Fruit fly (Drosophila melanogaster) whole organism, embryonic: Measurements from ENCODE around the gene PhKgamma.

Source experiments
- B-H1 ChIP-seq: fragments of 200-800 bp; sonication (Bioruptor generic); IDR thresholded peaks from 3 replicates; pipeline ENCODE4 v1.3.6; 2022; ENCODE audit warnings: missing biosample characterization, missing genetic modification characterization
- BEAF-32 ChIP-seq: fragments of 200-800 bp; sonication (Bioruptor generic); optimal IDR thresholded peaks from 3 replicates; lab custom pipeline; 2017; ENCODE audit warnings: missing biosample characterization, missing genetic modification characterization, mild to moderate bottlenecking, moderate library complexity, missing genetic modification reagents
- Bteb2 ChIP-seq: fragments of 200-800 bp; sonication (Bioruptor generic); optimal IDR thresholded peaks from 2 replicates; lab custom pipeline; 2016; ENCODE audit warnings: missing biosample characterization, missing genetic modification characterization
- CG11696 ChIP-seq: fragments of 200-800 bp; sonication (Bioruptor generic); IDR thresholded peaks from 2 replicates; pipeline ENCODE4 v1.3.6; 2022; ENCODE audit warnings: missing biosample characterization, missing genetic modification characterization
- CG11723 ChIP-seq: fragments of 200-800 bp; sonication (Bioruptor generic); optimal IDR thresholded peaks from 2 replicates; lab custom pipeline; 2017; ENCODE audit warnings: missing biosample characterization, mild to moderate bottlenecking, missing genetic modification characterization
- CG12104 ChIP-seq: fragments of 200-800 bp; sonication (Bioruptor generic); optimal IDR thresholded peaks from 3 replicates; lab custom pipeline; 2016; ENCODE audit warnings: missing biosample characterization, missing genetic modification characterization
- CG1233 ChIP-seq: fragments of 200-800 bp; sonication (Bioruptor generic); optimal IDR thresholded peaks from 4 replicates; lab custom pipeline; 2018; ENCODE audit warnings: missing biosample characterization, mild to moderate bottlenecking, missing genetic modification characterization
- CG13296 ChIP-seq: fragments of 200-800 bp; sonication (Bioruptor generic); optimal IDR thresholded peaks from 3 replicates; lab custom pipeline; 2018; ENCODE audit warnings: missing biosample characterization, mild to moderate bottlenecking, missing genetic modification characterization
- CG14050 ChIP-seq: fragments of 200-800 bp; sonication (Bioruptor generic); IDR thresholded peaks from 3 replicates; pipeline ENCODE4 v1.3.6; 2022; ENCODE audit warnings: missing biosample characterization, missing genetic modification characterization
- CG14860 ChIP-seq: fragments of 200-800 bp; sonication (Bioruptor generic); IDR thresholded peaks from 3 replicates; pipeline ENCODE4 v1.3.6; 2022; ENCODE audit warnings: missing biosample characterization, missing genetic modification characterization; ENCODE audit not compliant: partially characterized antibody
- CG15514 ChIP-seq: fragments of 200-800 bp; sonication (Bioruptor generic); optimal IDR thresholded peaks from 3 replicates; lab custom pipeline; 2017; ENCODE audit warnings: missing biosample characterization, missing genetic modification characterization, mild to moderate bottlenecking, moderate library complexity, missing genetic modification reagents
- CG1792 ChIP-seq: fragments of 200-800 bp; sonication (Bioruptor generic); optimal IDR thresholded peaks from 2 replicates; lab custom pipeline; 2016; ENCODE audit warnings: missing biosample characterization, missing genetic modification characterization
- CG18619 ChIP-seq: fragments of 200-800 bp; sonication (Bioruptor generic); optimal IDR thresholded peaks from 3 replicates; lab custom pipeline; 2017; ENCODE audit warnings: missing biosample characterization, mild to moderate bottlenecking, missing genetic modification characterization
- CG31388 ChIP-seq: fragments of 200-800 bp; sonication (Bioruptor generic); optimal IDR thresholded peaks from 2 replicates; lab custom pipeline; 2016; ENCODE audit warnings: missing biosample characterization, missing genetic modification characterization
- CG34224 ChIP-seq: fragments of 200-800 bp; sonication (Bioruptor generic); IDR thresholded peaks from 3 replicates; pipeline ENCODE4 v1.3.6; 2022; ENCODE audit warnings: missing biosample characterization, missing genetic modification characterization; ENCODE audit not compliant: partially characterized antibody
- CG34376 ChIP-seq: fragments of 200-800 bp; sonication (Bioruptor generic); optimal IDR thresholded peaks from 2 replicates; lab custom pipeline; 2018; ENCODE audit warnings: missing biosample characterization, mild to moderate bottlenecking, missing genetic modification characterization
- CG3726 ChIP-seq: fragments of 200-800 bp; sonication (Bioruptor generic); IDR thresholded peaks from 3 replicates; pipeline ENCODE4, ENCODE4 v1.3.6; 2022; ENCODE audit warnings: missing biosample characterization, missing genetic modification characterization
- CG4617 ChIP-seq: fragments of 200-800 bp; sonication (Bioruptor generic); optimal IDR thresholded peaks from 3 replicates; lab custom pipeline; 2016; ENCODE audit warnings: missing biosample characterization, missing genetic modification characterization, borderline replicate concordance
- CG6765 ChIP-seq: fragments of 200-800 bp; sonication (Bioruptor generic); optimal IDR thresholded peaks from 3 replicates; lab custom pipeline; 2017; ENCODE audit warnings: missing biosample characterization, mild to moderate bottlenecking, missing genetic modification characterization
- CG8388 ChIP-seq: fragments of 200-800 bp; sonication (Bioruptor generic); optimal IDR thresholded peaks from 2 replicates; lab custom pipeline; 2019; ENCODE audit warnings: missing biosample characterization, mild to moderate bottlenecking, missing genetic modification characterization, moderate library complexity
- CG9817 ChIP-seq: fragments of 200-800 bp; sonication (Bioruptor generic); optimal IDR thresholded peaks from 2 replicates; lab custom pipeline; 2018; ENCODE audit warnings: missing biosample characterization, mild to moderate bottlenecking, missing genetic modification characterization, moderate library complexity
- Doc3 ChIP-seq: fragments of 200-800 bp; sonication (Bioruptor generic); IDR thresholded peaks from 3 replicates; pipeline ENCODE4 v1.3.6; 2022; ENCODE audit warnings: missing biosample characterization, missing genetic modification characterization; ENCODE audit not compliant: partially characterized antibody
- Fer3 ChIP-seq: fragments of 200-800 bp; sonication (Bioruptor generic); optimal IDR thresholded peaks from 2 replicates; lab custom pipeline; 2018; ENCODE audit warnings: missing biosample characterization, mild to moderate bottlenecking, missing genetic modification characterization, moderate library complexity
- Max ChIP-seq: fragments of 200-800 bp; sonication (Bioruptor generic); optimal IDR thresholded peaks from 2 replicates; lab custom pipeline; 2016; ENCODE audit warnings: missing biosample characterization, mild to moderate bottlenecking, missing genetic modification characterization
- Med ChIP-seq: fragments of 200-800 bp; sonication (Bioruptor generic); peaks from one replicate; lab custom pipeline; 2016; ENCODE audit warnings: missing biosample characterization, missing genetic modification characterization, mild to moderate bottlenecking, inconsistent platforms, moderate library complexity
- Opbp ChIP-seq: fragments of 200-800 bp; sonication (Bioruptor generic); IDR thresholded peaks from 3 replicates; pipeline ENCODE4 v1.3.6; 2022; ENCODE audit warnings: missing biosample characterization, missing genetic modification characterization; ENCODE audit not compliant: partially characterized antibody
- Ravus ChIP-seq: fragments of 200-800 bp; sonication (Bioruptor generic); IDR thresholded peaks from 2 replicates; pipeline ENCODE4 v1.3.6; 2022; ENCODE audit warnings: missing biosample characterization, missing genetic modification characterization
- Rx ChIP-seq: fragments of 200-800 bp; sonication (Bioruptor generic); IDR thresholded peaks from 2 replicates; pipeline ENCODE4 v1.3.6; 2022; ENCODE audit warnings: missing biosample characterization, missing genetic modification characterization
- amos ChIP-seq: fragments of 200-800 bp; sonication (Bioruptor generic); IDR thresholded peaks from 2 replicates; pipeline ENCODE4 v1.3.6; 2022; ENCODE audit warnings: missing biosample characterization, missing genetic modification characterization; ENCODE audit not compliant: partially characterized antibody
- bab2 ChIP-seq: fragments of 200-800 bp; sonication (Bioruptor generic); optimal IDR thresholded peaks from 2 replicates; lab custom pipeline; 2016; ENCODE audit warnings: missing biosample characterization, missing genetic modification characterization
- bbx ChIP-seq: fragments of 200-800 bp; sonication (Bioruptor generic); IDR thresholded peaks from 2 replicates; pipeline ENCODE4 v1.3.6; 2022; ENCODE audit warnings: missing biosample characterization, missing genetic modification characterization; ENCODE audit not compliant: partially characterized antibody
- caup ChIP-seq: fragments of 200-800 bp; sonication (Bioruptor generic); optimal IDR thresholded peaks from 3 replicates; lab custom pipeline; 2017; ENCODE audit warnings: missing biosample characterization, mild to moderate bottlenecking, missing genetic modification characterization, moderate library complexity; ENCODE audit not compliant: severe bottlenecking
- chif ChIP-seq, 2 experiments: fragments of 200-800 bp; sonication (Bioruptor generic); optimal IDR thresholded peaks; 3 replicates each; lab custom pipeline; 2016; ENCODE audit warnings: missing biosample characterization in 2 of 2, missing genetic modification characterization in 2 of 2
- chinmo ChIP-seq: fragments of 200-800 bp; sonication (Bioruptor generic); IDR thresholded peaks from 4 replicates; pipeline ENCODE4 v1.3.6; 2022; ENCODE audit warnings: missing biosample characterization, missing genetic modification characterization; ENCODE audit not compliant: partially characterized antibody
- ci ChIP-seq: fragments of 200-800 bp; sonication (Bioruptor generic); IDR thresholded peaks from 3 replicates; pipeline ENCODE4 v1.3.6; 2022; ENCODE audit warnings: missing biosample characterization, missing genetic modification characterization
- croc ChIP-seq: fragments of 200-800 bp; sonication (Bioruptor generic); conservative IDR thresholded peaks from 3 replicates; pipeline ENCODE4 v1.3.6; 2022; ENCODE audit warnings: missing biosample characterization, missing genetic modification characterization
- danr ChIP-seq: fragments of 200-800 bp; sonication (Bioruptor generic); IDR thresholded peaks from 2 replicates; pipeline ENCODE4 v1.3.6; 2022; ENCODE audit warnings: missing biosample characterization, missing genetic modification characterization
- eyg ChIP-seq: fragments of 200-800 bp; sonication (Bioruptor generic); optimal IDR thresholded peaks from 3 replicates; lab custom pipeline; 2016; ENCODE audit warnings: missing biosample characterization, missing genetic modification characterization
- grau ChIP-seq: fragments of 200-800 bp; optimal IDR thresholded peaks from 3 replicates; lab custom pipeline; 2019; ENCODE audit warnings: missing biosample characterization, mild to moderate bottlenecking, missing genetic modification characterization, moderate library complexity
- odd ChIP-seq: fragments of 200-800 bp; sonication (Bioruptor generic); optimal IDR thresholded peaks from 2 replicates; lab custom pipeline; 2017; ENCODE audit warnings: missing biosample characterization, mild to moderate bottlenecking, missing genetic modification characterization
- psq ChIP-seq: fragments of 200-800 bp; sonication (Bioruptor generic); optimal IDR thresholded peaks from 2 replicates; lab custom pipeline; 2017; ENCODE audit warnings: missing biosample characterization, missing genetic modification characterization
- repo ChIP-seq: fragments of 200-800 bp; sonication (Bioruptor generic); optimal IDR thresholded peaks from 2 replicates; lab custom pipeline; 2016; ENCODE audit warnings: missing biosample characterization, missing genetic modification characterization
- salm ChIP-seq: fragments of 200-800 bp; sonication (Bioruptor generic); optimal IDR thresholded peaks from 2 replicates; lab custom pipeline; 2018; ENCODE audit warnings: missing biosample characterization, mild to moderate bottlenecking, missing genetic modification characterization
- sd ChIP-seq: fragments of 200-800 bp; sonication (Bioruptor generic); optimal IDR thresholded peaks from 3 replicates; lab custom pipeline; 2018; ENCODE audit warnings: missing biosample characterization, mild to moderate bottlenecking, missing genetic modification characterization, moderate library complexity
- sqz ChIP-seq: fragments of 200-800 bp; sonication (Bioruptor generic); optimal IDR thresholded peaks from 3 replicates; lab custom pipeline; 2018; ENCODE audit warnings: missing biosample characterization, mild to moderate bottlenecking, missing genetic modification characterization
- wek ChIP-seq: fragments of 200-800 bp; sonication (Bioruptor generic); optimal IDR thresholded peaks from 3 replicates; lab custom pipeline; 2018; ENCODE audit warnings: missing biosample characterization, mild to moderate bottlenecking, missing genetic modification characterization, moderate library complexity
- zfh2 ChIP-seq: fragments of 200-800 bp; sonication (Bioruptor generic); optimal IDR thresholded peaks from 2 replicates; lab custom pipeline; 2016; ENCODE audit warnings: missing biosample characterization, missing genetic modification characterization

The PhKgamma gene

dm6 chrX:11715937-11716730 is 21.2 kb downstream of the PhKgamma start (continued):
- TF ChIP-seq wek (GFP tag; lab: Kevin White, UChicago) = peak; percentile 67
- TF ChIP-seq psq = peak; percentile 90
- peak; percentile 78 for TF ChIP-seq bbx (GFP tag; lab: Robert Waterston, UW)
- peak; percentile 78 for TF ChIP-seq CG12104 (GFP tag; lab: Kevin White, UChicago)
- peak; percentile 80 for TF ChIP-seq salm (tag; lab: Kevin White, UChicago)
- TF ChIP-seq B-H1 = peak; percentile 65
- TF ChIP-seq ci (GFP tag; lab: Robert Waterston, UW) = peak; percentile 42; the same call in 1 of the 3 replicates
- peak; percentile 79 for TF ChIP-seq CG1792 (GFP tag; lab: Kevin White, UChicago)
- TF ChIP-seq CG15514 = peak; percentile 51
- peak; percentile 80 for TF ChIP-seq CG6765 (GFP tag; lab: Kevin White, UChicago)
- TF ChIP-seq chif (GFP tag; optimal IDR thresholded peaks at IDR 0.05; lab: Kevin White, UChicago) = peak; percentile 84 to 92
- TF ChIP-seq Max (GFP tag; lab: Kevin White, UChicago) = peak; percentile 88
- TF ChIP-seq BEAF-32 (GFP tag; lab: Kevin White, UChicago) = peak; percentile 75
- TF ChIP-seq CG34224 (GFP tag; lab: Robert Waterston, UW) = peak; percentile 76
- peak; percentile 83 for TF ChIP-seq sqz (GFP tag; lab: Kevin White, UChicago)
- TF ChIP-seq Rx (GFP tag; lab: Robert Waterston, UW) = peak; percentile 64
- TF ChIP-seq grau (tag; lab: Kevin White, UChicago) = peak; percentile 92
- TF ChIP-seq CG18619 (GFP tag; lab: Kevin White, UChicago) = peak; percentile 89
- peak; percentile 82 for TF ChIP-seq danr
- peak; percentile 82 for TF ChIP-seq croc (GFP tag; lab: Robert Waterston, UW)
- TF ChIP-seq CG9817 (tag; lab: Kevin White, UChicago) = peak; percentile 83
- TF ChIP-seq CG34376 (GFP tag; lab: Kevin White, UChicago) = peak; percentile 71
- no peak for TF ChIP-seq CG4617
- TF ChIP-seq caup (GFP tag; lab: Kevin White, UChicago) = peak; percentile 86
- peak; percentile 90 for TF ChIP-seq odd (GFP tag; lab: Kevin White, UChicago)
- TF ChIP-seq CG11723 (GFP tag; lab: Kevin White, UChicago) = peak; percentile 71
- peak; percentile 87 for TF ChIP-seq Bteb2 (GFP tag; lab: Kevin White, UChicago)
- TF ChIP-seq repo = peak; percentile 64
- TF ChIP-seq Med (GFP tag; lab: Kevin White, UChicago) = peak; percentile 98
- peak; percentile 72 for TF ChIP-seq amos (GFP tag; lab: Robert Waterston, UW)
- TF ChIP-seq eyg (GFP tag; lab: Kevin White, UChicago) = peak; percentile 79
- TF ChIP-seq Fer3 (tag; lab: Kevin White, UChicago) = peak; percentile 84
- TF ChIP-seq CG14860 (GFP tag; lab: Robert Waterston, UW) = peak; percentile 48; the same call in 2 of the 3 replicates
- TF ChIP-seq Ravus = peak; percentile 67
- TF ChIP-seq Opbp (GFP tag; lab: Robert Waterston, UW) = peak; percentile 58; the same call in 1 of the 3 replicates
- TF ChIP-seq Doc3 (GFP tag; lab: Robert Waterston, UW) = peak; percentile 58
- TF ChIP-seq sd (tag; lab: Kevin White, UChicago) = peak; percentile 74
- peak; percentile 45; the same call in 1 of the 3 replicates for TF ChIP-seq CG3726 (GFP tag; lab: Robert Waterston, UW)
- TF ChIP-seq bab2 = peak; percentile 81
- peak; percentile 55; the same call in 2 of the 3 replicates for TF ChIP-seq CG14050 (GFP tag; lab: Robert Waterston, UW)
- TF ChIP-seq CG11696 (GFP tag; lab: Robert Waterston, UW) = no peak
- TF ChIP-seq CG13296 = peak; percentile 86
- peak; percentile 86 for TF ChIP-seq CG1233
- TF ChIP-seq CG31388 (GFP tag; lab: Kevin White, UChicago) = peak; percentile 82
- peak; percentile 50; the same call in 1 of the 4 replicates for TF ChIP-seq chinmo (GFP tag; lab: Robert Waterston, UW)
- TF ChIP-seq CG8388 = peak; percentile 82
- TF ChIP-seq zfh2 (GFP tag; lab: Kevin White, UChicago) = peak; percentile 83
